Worm (Caenorhabditis elegans) whole organism, late embryonic: ENCODE results near the gene sap-49.

ENCODE experiments used
- C08G9.2 ChIP-seq: sonication (generic microtip); optimal IDR thresholded peaks from 2 replicates; lab custom pipeline; 2016; ENCODE audit warnings: mild to moderate bottlenecking, missing genetic modification characterization, moderate library complexity, missing compliant biosample characterization
- C38D4.7 ChIP-seq: fragments of 200-800 bp; sonication (Bioruptor generic); optimal IDR thresholded peaks from 2 replicates; lab custom pipeline; 2018; ENCODE audit warnings: mild to moderate bottlenecking, missing genetic modification characterization, moderate library complexity, missing compliant biosample characterization
- F13H6.1 ChIP-seq: sonication (generic microtip); optimal IDR thresholded peaks from 2 replicates; lab custom pipeline; 2016; ENCODE audit warnings: missing genetic modification characterization, missing compliant biosample characterization
- K02D7.2 ChIP-seq: sonication (generic microtip); optimal IDR thresholded peaks from 2 replicates; lab custom pipeline; 2017; ENCODE audit warnings: mild to moderate bottlenecking, missing genetic modification characterization, missing compliant biosample characterization
- Y22D7AL.16 ChIP-seq: sonication (generic microtip); optimal IDR thresholded peaks from 2 replicates; lab custom pipeline; 2016; ENCODE audit warnings: missing genetic modification characterization, missing compliant biosample characterization
- ama-1 ChIP-seq: fragments of 150-350 bp; optimal IDR thresholded peaks from 2 replicates; lab custom pipeline; 2014
- ceh-19 ChIP-seq: fragments of 200-800 bp; sonication (Bioruptor generic); optimal IDR thresholded peaks from 2 replicates; lab custom pipeline; 2018; ENCODE audit warnings: mild to moderate bottlenecking, missing genetic modification characterization, missing compliant biosample characterization
- ceh-2 ChIP-seq: sonication (generic microtip); optimal IDR thresholded peaks from 2 replicates; lab custom pipeline; 2016; ENCODE audit warnings: missing genotype, missing genetic modification characterization, missing compliant biosample characterization
- ceh-24 ChIP-seq: sonication (generic microtip); optimal IDR thresholded peaks from 2 replicates; lab custom pipeline; 2016; ENCODE audit warnings: mild to moderate bottlenecking, missing genetic modification characterization, missing compliant biosample characterization
- ceh-34 ChIP-seq: sonication (generic microtip); optimal IDR thresholded peaks from 2 replicates; lab custom pipeline; 2016; ENCODE audit warnings: mild to moderate bottlenecking, missing genetic modification characterization, missing compliant biosample characterization
- ceh-45 ChIP-seq: fragments of 200-800 bp; sonication (Bioruptor generic); IDR thresholded peaks from 2 replicates; pipeline ENCODE4 v1.3.6; 2022; ENCODE audit warnings: missing genetic modification reagents, missing genetic modification characterization, missing compliant biosample characterization
- ceh-48 ChIP-seq: sonication (generic microtip); optimal IDR thresholded peaks from 2 replicates; lab custom pipeline; 2016; ENCODE audit warnings: missing genetic modification characterization, inconsistent platforms, missing compliant biosample characterization
- ceh-6 ChIP-seq: fragments of 200-800 bp; sonication (Bioruptor generic); optimal IDR thresholded peaks from 2 replicates; lab custom pipeline; 2018; ENCODE audit warnings: mild to moderate bottlenecking, missing genetic modification characterization, missing compliant biosample characterization
- ceh-9 ChIP-seq: sonication (generic microtip); optimal IDR thresholded peaks from 2 replicates; lab custom pipeline; 2016; ENCODE audit warnings: mild to moderate bottlenecking, missing genetic modification characterization, inconsistent platforms, missing compliant biosample characterization
- che-1 ChIP-seq: sonication (generic microtip); optimal IDR thresholded peaks from 2 replicates; lab custom pipeline; 2016; ENCODE audit warnings: mild to moderate bottlenecking, missing genetic modification characterization, missing compliant biosample characterization
- dmd-4 ChIP-seq: sonication (generic microtip); optimal IDR thresholded peaks from 2 replicates; lab custom pipeline; 2016; ENCODE audit warnings: borderline replicate concordance, missing genetic modification characterization, missing compliant biosample characterization
- eyg-1 ChIP-seq: sonication (generic microtip); optimal IDR thresholded peaks from 2 replicates; lab custom pipeline; 2016; ENCODE audit warnings: missing genotype, missing genetic modification characterization, missing compliant biosample characterization
- fax-1 ChIP-seq: sonication (generic microtip); optimal IDR thresholded peaks from 2 replicates; lab custom pipeline; 2016; ENCODE audit warnings: missing genotype, missing genetic modification characterization, missing compliant biosample characterization
- fkh-10 ChIP-seq: fragments of 150-350 bp; optimal IDR thresholded peaks from 2 replicates; lab custom pipeline; 2014; ENCODE audit warnings: missing biosample characterization, missing genetic modification reagents, missing genetic modification characterization
- gmeb-2 ChIP-seq: sonication (generic microtip); optimal IDR thresholded peaks from 2 replicates; lab custom pipeline; 2016; ENCODE audit warnings: missing genetic modification characterization, inconsistent platforms, missing compliant biosample characterization
- hlh-13 ChIP-seq: fragments of 200-800 bp; sonication (Bioruptor generic); optimal IDR thresholded peaks from 2 replicates; lab custom pipeline; 2018; ENCODE audit warnings: mild to moderate bottlenecking, missing genetic modification characterization, missing compliant biosample characterization
- hlh-15 ChIP-seq: sonication (generic microtip); optimal IDR thresholded peaks from 2 replicates; lab custom pipeline; 2016; ENCODE audit warnings: missing genetic modification characterization, missing compliant biosample characterization
- hlh-30 ChIP-seq: sonication (generic microtip); optimal IDR thresholded peaks from 2 replicates; lab custom pipeline; 2017; ENCODE audit warnings: antibody characterized with exemption, missing genetic modification characterization, missing compliant biosample characterization; ENCODE audit not compliant: insufficient read depth
- hlh-6 ChIP-seq: sonication (generic microtip); optimal IDR thresholded peaks from 2 replicates; lab custom pipeline; 2016; ENCODE audit warnings: missing genotype, missing genetic modification characterization, missing compliant biosample characterization
- hlh-8 ChIP-seq: sonication (generic microtip); optimal IDR thresholded peaks from 2 replicates; lab custom pipeline; 2016; ENCODE audit warnings: missing genotype, missing genetic modification characterization, missing compliant biosample characterization
- lim-6 ChIP-seq: sonication (generic microtip); optimal IDR thresholded peaks from 2 replicates; lab custom pipeline; 2016; ENCODE audit warnings: missing genetic modification characterization, missing compliant biosample characterization
- nhr-11 ChIP-seq: fragments of 150-350 bp; optimal IDR thresholded peaks from 2 replicates; lab custom pipeline; 2014; ENCODE audit warnings: missing biosample characterization, missing genetic modification characterization
- odd-2 ChIP-seq: sonication (generic microtip); optimal IDR thresholded peaks from 2 replicates; lab custom pipeline; 2017; ENCODE audit warnings: antibody characterized with exemption, mild to moderate bottlenecking, missing genetic modification characterization, missing compliant biosample characterization
- pha-4 ChIP-seq: fragments of 150-350 bp; optimal IDR thresholded peaks from 2 replicates; lab custom pipeline; 2018; ENCODE audit warnings: missing biosample characterization, missing genetic modification reagents, missing genetic modification characterization
- pros-1 ChIP-seq: fragments of 150-350 bp; optimal IDR thresholded peaks from 2 replicates; lab custom pipeline; 2014; ENCODE audit warnings: missing biosample characterization, missing genetic modification reagents, missing genetic modification characterization
- rnt-1 ChIP-seq: sonication (generic microtip); optimal IDR thresholded peaks from 2 replicates; lab custom pipeline; 2016; ENCODE audit warnings: missing genetic modification characterization, missing compliant biosample characterization
- sox-2 ChIP-seq: fragments of 200-800 bp; sonication (Bioruptor generic); IDR thresholded peaks from 2 replicates; pipeline ENCODE4 v1.3.6; 2022; ENCODE audit warnings: missing genetic modification reagents, missing genetic modification characterization, missing compliant biosample characterization
- tbx-2 ChIP-seq: sonication (generic microtip); optimal IDR thresholded peaks from 2 replicates; lab custom pipeline; 2016; ENCODE audit warnings: missing genetic modification characterization, missing compliant biosample characterization
- tbx-7 ChIP-seq: sonication (generic microtip); optimal IDR thresholded peaks from 2 replicates; lab custom pipeline; 2016; ENCODE audit warnings: missing genotype, missing genetic modification characterization, missing compliant biosample characterization
- unc-3 ChIP-seq, 2 experiments: fragments of 200-800 bp in 1 of 2; sonication (Bioruptor generic) in 1 of 2; sonication (generic microtip) in 1 of 2; conservative IDR thresholded peaks in 1 of 2; optimal IDR thresholded peaks in 1 of 2; 2 replicates each; pipeline versions ENCODE4 v1.3.6 to Lab custom; 2016 to 2022; ENCODE audit warnings: missing compliant biosample characterization in 2 of 2, missing genetic modification characterization in 2 of 2, missing genetic modification reagents in 1 of 2
- ztf-16 ChIP-seq: sonication (generic microtip); optimal IDR thresholded peaks from 2 replicates; lab custom pipeline; 2017; ENCODE audit warnings: missing genetic modification characterization, missing compliant biosample characterization

Gene sap-49

DNA sequence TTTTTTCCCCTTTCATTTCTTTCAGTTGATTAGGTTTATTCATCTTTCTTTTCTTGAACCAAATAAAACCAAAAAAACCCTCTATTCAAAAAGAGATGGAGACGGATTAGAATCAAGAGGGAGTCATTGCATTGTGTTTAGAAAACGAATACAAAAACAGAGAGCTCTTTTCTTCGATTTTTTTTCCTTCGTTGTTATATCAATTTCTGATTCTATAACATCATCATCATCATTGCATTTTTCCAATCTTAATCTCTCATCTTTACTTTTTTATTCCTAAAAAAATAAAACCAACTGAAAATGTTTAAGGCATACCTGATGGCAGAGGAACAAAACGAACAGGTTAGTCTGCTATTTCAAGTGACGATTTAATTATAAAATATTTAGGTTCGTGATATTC lies 23.2 kb upstream of the sap-49 start, which contains the start of gene T05H10.8:
Gene T05H10.8, plus strand, starts transcription at position 301 of the 400 bp plus-strand sequence.
- TF ChIP-seq lim-6 = no peak
- no peak for TF ChIP-seq C38D4.7 (GFP tag; lab: Kevin White, UChicago)
- TF ChIP-seq ceh-45 (GFP tag; lab: Robert Waterston, UW) = no peak
- no peak for TF ChIP-seq hlh-8 (tag; lab: Kevin White, UChicago)
- no peak for TF ChIP-seq pros-1 (tag; lab: Kevin White, UChicago)
- TF ChIP-seq ceh-6 (GFP tag; lab: Kevin White, UChicago) = no peak
- TF ChIP-seq F13H6.1 = no peak
- no peak for TF ChIP-seq pha-4 (tag; lab: Kevin White, UChicago)
- TF ChIP-seq ceh-48 (tag; lab: Kevin White, UChicago) = no peak
- TF ChIP-seq hlh-6 (tag; lab: Kevin White, UChicago) = no peak
- no peak for TF ChIP-seq hlh-15 (tag; lab: Kevin White, UChicago)
- TF ChIP-seq unc-3 (GFP tag; conservative IDR thresholded peaks at IDR 0.05; lab: Robert Waterston, UW) = no peak
- no peak for TF ChIP-seq unc-3 (tag; optimal IDR thresholded peaks at IDR 0.05; lab: Kevin White, UChicago)
- TF ChIP-seq fkh-10 = no peak
- TF ChIP-seq nhr-11 (tag; lab: Kevin White, UChicago) = no peak
- TF ChIP-seq gmeb-2 (tag; lab: Kevin White, UChicago) = no peak
- TF ChIP-seq C08G9.2 (tag; lab: Kevin White, UChicago) = no peak
- no peak for TF ChIP-seq odd-2

DNA sequence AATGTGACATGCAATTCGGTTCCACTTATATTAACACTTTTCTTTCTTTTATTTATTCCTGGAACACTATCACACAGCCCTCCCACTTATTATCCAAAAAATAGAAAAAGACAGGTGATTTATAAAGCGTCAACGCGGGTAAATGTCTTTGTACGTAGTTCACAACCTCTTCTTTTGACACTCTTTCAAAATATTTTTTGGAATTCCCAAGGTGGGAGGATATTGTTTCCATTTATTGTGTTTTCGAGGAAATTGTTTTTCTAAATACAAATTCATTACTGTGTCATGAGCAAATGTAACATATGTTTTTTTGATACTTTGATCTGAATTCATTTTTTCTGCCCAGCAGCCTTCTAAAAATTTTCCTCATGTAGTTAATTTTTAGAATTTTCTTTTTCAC lies 22.3 kb upstream of the sap-49 start:
- TF ChIP-seq lim-6 (no peak), K02D7.2 (tag; lab: Kevin White, UChicago) (no peak), eyg-1 (tag; lab: Kevin White, UChicago) (no peak)

DNA sequence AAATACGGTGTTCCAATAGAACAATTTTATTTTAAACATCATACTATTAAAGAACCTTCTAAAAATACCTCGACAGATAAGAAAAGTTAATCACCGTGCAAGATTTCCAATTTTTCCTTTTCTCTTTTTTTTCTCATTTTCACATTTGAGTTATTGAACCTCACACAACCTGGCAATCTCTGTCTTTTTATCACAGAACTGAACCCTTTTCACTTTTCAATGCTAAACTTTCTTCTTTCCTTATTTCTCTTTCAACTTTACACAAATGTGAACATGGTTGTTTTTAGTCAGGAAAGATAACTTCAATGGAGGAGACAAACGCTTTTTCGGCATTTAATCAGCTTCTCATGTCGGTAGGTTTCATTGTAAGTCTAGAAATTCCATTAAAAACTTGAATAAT lies 17.3 kb upstream of the sap-49 start, which contains the start of gene T05H10.4:
Gene T05H10.4, plus strand, starts transcription at position 301 of the 400 bp plus-strand sequence.
- TF ChIP-seq fax-1 (tag; lab: Kevin White, UChicago) = no peak
- no peak for TF ChIP-seq ceh-45 (GFP tag; lab: Robert Waterston, UW)
- TF ChIP-seq odd-2 = no peak
- no peak for TF ChIP-seq F13H6.1
- no peak for TF ChIP-seq ceh-34 (tag; lab: Kevin White, UChicago)
- no peak for TF ChIP-seq Y22D7AL.16 (tag; lab: Kevin White, UChicago)
- no peak for TF ChIP-seq ceh-24 (tag; lab: Kevin White, UChicago)
- no peak for TF ChIP-seq pros-1 (tag; lab: Kevin White, UChicago)
- no peak for TF ChIP-seq ztf-16 (tag; lab: Kevin White, UChicago)
- no peak for TF ChIP-seq lim-6
- no peak for TF ChIP-seq che-1 (tag; lab: Kevin White, UChicago)

DNA sequence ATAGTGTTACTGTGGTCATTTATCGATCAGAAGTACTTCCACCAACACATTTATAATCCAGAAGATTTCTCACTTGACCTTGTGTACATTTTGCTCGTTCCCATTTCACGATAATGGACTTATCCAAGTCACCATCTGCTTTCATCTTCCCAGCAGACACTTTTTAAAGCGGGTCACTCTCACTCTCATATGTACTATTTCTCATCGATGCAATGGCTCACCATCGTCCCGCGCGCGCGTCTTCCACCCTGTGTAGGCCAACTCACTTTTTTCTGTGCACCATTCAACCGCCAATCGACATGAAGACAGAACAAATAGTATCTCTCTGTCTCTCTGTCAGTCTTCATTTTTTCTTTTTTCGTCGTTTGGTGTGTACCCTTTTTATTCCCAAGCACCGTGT lies 16.6 kb upstream of the sap-49 start:
- no peak for TF ChIP-seq ceh-2 (tag; lab: Kevin White, UChicago)
- TF ChIP-seq ceh-9 (tag; lab: Kevin White, UChicago) = no peak
- TF ChIP-seq dmd-4 (tag; lab: Kevin White, UChicago) = no peak
- TF ChIP-seq fax-1 (tag; lab: Kevin White, UChicago) = no peak
- TF ChIP-seq sox-2 (GFP tag; lab: Robert Waterston, UW) = no peak
- no peak for TF ChIP-seq tbx-2 (tag; lab: Kevin White, UChicago)
- TF ChIP-seq che-1 (tag; lab: Kevin White, UChicago) = no peak
- TF ChIP-seq ceh-24 (tag; lab: Kevin White, UChicago) = no peak
- no peak for TF ChIP-seq unc-3 (GFP tag; conservative IDR thresholded peaks at IDR 0.05; lab: Robert Waterston, UW)
- TF ChIP-seq unc-3 (tag; optimal IDR thresholded peaks at IDR 0.05; lab: Kevin White, UChicago) = no peak
- TF ChIP-seq Y22D7AL.16 (tag; lab: Kevin White, UChicago) = no peak
- no peak for TF ChIP-seq ama-1 (lab: Kevin White, UChicago)
- no peak for TF ChIP-seq fkh-10
- TF ChIP-seq tbx-7 = no peak
- TF ChIP-seq ceh-19 (GFP tag; lab: Kevin White, UChicago) = no peak
- TF ChIP-seq rnt-1 (tag; lab: Kevin White, UChicago) = no peak
- TF ChIP-seq hlh-30 = no peak
- TF ChIP-seq lim-6 = no peak
- TF ChIP-seq hlh-13 (GFP tag; lab: Kevin White, UChicago) = no peak
